In the genomic region with DNA sequence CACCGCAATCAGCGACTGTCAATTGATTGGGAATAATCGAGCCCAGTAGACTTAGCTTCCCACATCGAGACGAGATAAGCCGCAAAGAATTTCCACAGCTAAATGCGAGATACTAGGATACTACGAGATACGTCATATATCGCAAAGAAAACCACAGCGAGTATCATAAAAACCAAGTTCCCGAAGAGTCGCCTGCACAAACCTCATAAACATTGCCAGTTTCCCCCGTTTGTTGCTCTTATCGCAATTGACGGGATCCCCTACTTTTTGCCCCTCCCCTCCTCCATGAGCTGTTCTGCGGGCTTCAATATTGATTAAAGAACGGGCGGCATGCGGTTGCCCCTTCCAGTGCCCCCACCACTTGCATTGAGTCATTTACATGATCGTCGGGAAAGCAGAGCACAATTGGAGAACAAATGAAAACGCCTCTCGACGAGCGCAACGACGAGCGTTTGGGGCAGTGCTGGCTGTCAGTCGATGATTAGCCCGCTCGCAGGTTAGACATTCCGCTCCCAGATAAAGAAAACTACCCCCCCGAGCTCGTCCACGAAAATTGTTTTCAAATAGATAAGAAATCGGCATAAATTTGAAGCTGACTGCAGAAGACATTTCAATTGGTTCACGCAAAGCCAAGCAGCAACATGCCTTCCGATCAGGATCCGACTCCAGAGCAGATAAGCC, we compare ENCODE assay signal across 1 fruit fly cellular context.
TF ChIP-seq lines count a peak whose summit lies in the region.

CG32407 (plus strand) TSS at position 51 of the 681 bp plus-strand sequence.

TF ChIP-seq in whole organism, embryonic, 481 proteins besides CTCF, POLR2A, EP300 and RAD21 (continued from another document and continues in another):
- TF ChIP-seq CG8089 (GFP tag; optimal IDR thresholded peaks at IDR 0.05; lab: Kevin White, UChicago) (no peak), gem (tag; optimal IDR thresholded peaks at IDR 0.05; lab: Kevin White, UChicago) (peak; percentile 6), CG2116 (GFP tag; optimal IDR thresholded peaks at IDR 0.05; lab: Kevin White, UChicago) (no peak), CG5180 (GFP tag; optimal IDR thresholded peaks at IDR 0.05; lab: Kevin White, UChicago) (no peak), Gsc (GFP tag; IDR thresholded peaks at IDR 0.05; lab: Robert Waterston, UW) (no peak), gro (GFP tag; optimal IDR thresholded peaks at IDR 0.05; lab: Kevin White, UChicago) (no peak), CG1832 (GFP tag; optimal IDR thresholded peaks at IDR 0.05; lab: Kevin White, UChicago) (no peak), Xbp1 (GFP tag; optimal IDR thresholded peaks at IDR 0.05; lab: Kevin White, UChicago) (no peak), run (tag; optimal IDR thresholded peaks at IDR 0.05; lab: Kevin White, UChicago) (peak; percentile 58), CG12071 (GFP tag; optimal IDR thresholded peaks at IDR 0.05; lab: Kevin White, UChicago) (peak; percentile 9), org-1 (GFP tag; optimal IDR thresholded peaks at IDR 0.05; lab: Kevin White, UChicago) (no peak), Fer3 (tag; optimal IDR thresholded peaks at IDR 0.05; lab: Kevin White, UChicago) (no peak), Opbp (GFP tag; IDR thresholded peaks at IDR 0.05; lab: Robert Waterston, UW; ENCODE audit: partially characterized antibody) (0 out of 3 replicates have a peak, but pooled peaks have one; percentile 15), CG3726 (GFP tag; IDR thresholded peaks at IDR 0.05; lab: Robert Waterston, UW) (no peak), CG8944 (GFP tag; optimal IDR thresholded peaks at IDR 0.05; lab: Kevin White, UChicago) (no peak), CG12659 (GFP tag; optimal IDR thresholded peaks at IDR 0.05; lab: Kevin White, UChicago) (no peak), sqz (GFP tag; optimal IDR thresholded peaks at IDR 0.05; lab: Kevin White, UChicago) (peak; percentile 4), Hr39 (optimal IDR thresholded peaks at IDR 0.05; lab: Kevin White, UChicago) (no peak), CG10565 (GFP tag; optimal IDR thresholded peaks at IDR 0.05; lab: Kevin White, UChicago) (no peak), repo (GFP tag; optimal IDR thresholded peaks at IDR 0.05; lab: Kevin White, UChicago) (peak; percentile 2), pros (GFP tag; optimal IDR thresholded peaks at IDR 0.05; lab: Kevin White, UChicago) (peak; percentile 65), E2f1 (GFP tag; IDR thresholded peaks at IDR 0.05; lab: Robert Waterston, UW) (0 out of 2 replicates have a peak, but pooled peaks have one; percentile 23), CG16815 (GFP tag; optimal IDR thresholded peaks at IDR 0.05; lab: Kevin White, UChicago) (no peak), CG11093 (GFP tag; IDR thresholded peaks at IDR 0.05; lab: Robert Waterston, UW) (no peak), z (GFP tag; IDR thresholded peaks at IDR 0.05; lab: Robert Waterston, UW) (peak; percentile 85), Optix (GFP tag; IDR thresholded peaks at IDR 0.05; lab: Robert Waterston, UW) (0 out of 3 replicates have a peak, but pooled peaks have one; percentile 27), CG15073 (GFP tag; optimal IDR thresholded peaks at IDR 0.05; lab: Kevin White, UChicago) (no peak), Scr (GFP tag; IDR thresholded peaks at IDR 0.05; lab: Robert Waterston, UW; ENCODE audit: partially characterized antibody) (no peak), CG12942 (GFP tag; optimal IDR thresholded peaks at IDR 0.05; lab: Kevin White, UChicago) (no peak), Elba2 (GFP tag; optimal IDR thresholded peaks at IDR 0.05; lab: Kevin White, UChicago) (no peak), CG11398 (GFP tag; optimal IDR thresholded peaks at IDR 0.05; lab: Kevin White, UChicago) (no peak), tio (GFP tag; optimal IDR thresholded peaks at IDR 0.05; lab: Kevin White, UChicago) (no peak), pita (GFP tag; optimal IDR thresholded peaks at IDR 0.05; lab: Kevin White, UChicago) (no peak), Med (GFP tag; lab: Kevin White, UChicago) (peak; percentile 47), ro (GFP tag; IDR thresholded peaks at IDR 0.05; lab: Robert Waterston, UW) (no peak), Lhr (GFP tag; optimal IDR thresholded peaks at IDR 0.05; lab: Kevin White, UChicago) (no peak), nom (GFP tag; optimal IDR thresholded peaks at IDR 0.05; lab: Kevin White, UChicago) (no peak), Stat92E (GFP tag; optimal IDR thresholded peaks at IDR 0.05; lab: Kevin White, UChicago) (no peak), HLH3B (GFP tag; IDR thresholded peaks at IDR 0.05; lab: Robert Waterston, UW) (no peak), CG42726 (GFP tag; IDR thresholded peaks at IDR 0.05; lab: Robert Waterston, UW; ENCODE audit: partially characterized antibody) (no peak), ranshi (GFP tag; IDR thresholded peaks at IDR 0.05; lab: Robert Waterston, UW) (no peak), CG7839 (tag; optimal IDR thresholded peaks at IDR 0.05; lab: Kevin White, UChicago) (no peak), Dfd (GFP tag; optimal IDR thresholded peaks at IDR 0.05; lab: Kevin White, UChicago) (no peak), Aef1 (GFP tag; IDR thresholded peaks at IDR 0.05; lab: Robert Waterston, UW) (no peak), Hr78 (GFP tag; optimal IDR thresholded peaks at IDR 0.05; lab: Kevin White, UChicago) (peak in 1 of 2 experiments; percentile 4), exex (tag; optimal IDR thresholded peaks at IDR 0.05; lab: Kevin White, UChicago) (peak; percentile 58), hkb (optimal IDR thresholded peaks at IDR 0.05; lab: Kevin White, UChicago) (no peak), hkb (GFP tag; IDR thresholded peaks at IDR 0.05; lab: Robert Waterston, UW) (peak; percentile 13; the same call in 1 of the 2 replicates), Camta (GFP tag; optimal IDR thresholded peaks at IDR 0.05; lab: Kevin White, UChicago) (no peak), MESR4 (GFP tag; optimal IDR thresholded peaks at IDR 0.05; lab: Kevin White, UChicago) (no peak), CG13624 (GFP tag; optimal IDR thresholded peaks at IDR 0.05; lab: Kevin White, UChicago) (no peak), ERR (GFP tag; optimal IDR thresholded peaks at IDR 0.05; lab: Kevin White, UChicago) (no peak), CG1647 (GFP tag; optimal IDR thresholded peaks at IDR 0.05; lab: Kevin White, UChicago) (no peak), oc (tag; optimal IDR thresholded peaks at IDR 0.05; lab: Kevin White, UChicago) (no peak), CG15601 (tag; optimal IDR thresholded peaks at IDR 0.05; lab: Kevin White, UChicago) (peak; percentile 59), CG11560 (tag; IDR thresholded peaks at IDR 0.05; lab: Robert Waterston, UW) (no peak), sd (tag; optimal IDR thresholded peaks at IDR 0.05; lab: Kevin White, UChicago) (peak; percentile 84), zen2 (GFP tag; IDR thresholded peaks at IDR 0.05; lab: Robert Waterston, UW; ENCODE audit: partially characterized antibody) (no peak), sens-2 (GFP tag; IDR thresholded peaks at IDR 0.05; lab: Robert Waterston, UW) (peak; percentile 56; the same call in 1 of the 2 replicates), Hand (GFP tag; optimal IDR thresholded peaks at IDR 0.05; lab: Kevin White, UChicago) (no peak), cato (GFP tag; optimal IDR thresholded peaks at IDR 0.05; lab: Kevin White, UChicago; ENCODE audit: borderline replicate concordance) (no peak), ac (GFP tag; optimal IDR thresholded peaks at IDR 0.05; lab: Kevin White, UChicago) (no peak), CG10267 (tag; optimal IDR thresholded peaks at IDR 0.05; lab: Kevin White, UChicago) (no peak), kah (GFP tag; optimal IDR thresholded peaks at IDR 0.05; lab: Kevin White, UChicago) (no peak), HmgD (GFP tag; optimal IDR thresholded peaks at IDR 0.05; lab: Kevin White, UChicago) (no peak), CG14860 (GFP tag; IDR thresholded peaks at IDR 0.05; lab: Robert Waterston, UW; ENCODE audit: partially characterized antibody) (no peak), crc (GFP tag; optimal IDR thresholded peaks at IDR 0.05; lab: Kevin White, UChicago) (no peak), CG3281 (GFP tag; optimal IDR thresholded peaks at IDR 0.05; lab: Kevin White, UChicago) (no peak), h (optimal IDR thresholded peaks at IDR 0.05; lab: Kevin White, UChicago) (no peak), CG12769 (tag; optimal IDR thresholded peaks at IDR 0.05; lab: Kevin White, UChicago) (peak; percentile 45), CG14965 (GFP tag; optimal IDR thresholded peaks at IDR 0.05; lab: Kevin White, UChicago; ENCODE audit: borderline replicate concordance) (no peak), CG34224 (GFP tag; IDR thresholded peaks at IDR 0.05; lab: Robert Waterston, UW; ENCODE audit: partially characterized antibody) (no peak), Bdp1 (GFP tag; optimal IDR thresholded peaks at IDR 0.05; lab: Kevin White, UChicago) (no peak), lola (GFP tag; optimal IDR thresholded peaks at IDR 0.05; lab: Kevin White, UChicago) (no peak), CG4617 (GFP tag; optimal IDR thresholded peaks at IDR 0.05; lab: Kevin White, UChicago; ENCODE audit: borderline replicate concordance) (no peak), CG18619 (GFP tag; optimal IDR thresholded peaks at IDR 0.05; lab: Kevin White, UChicago) (no peak), CG12104 (GFP tag; optimal IDR thresholded peaks at IDR 0.05; lab: Kevin White, UChicago) (no peak), crol (GFP tag; IDR thresholded peaks at IDR 0.05; lab: Robert Waterston, UW) (peak; percentile 96), Doc2 (GFP tag; IDR thresholded peaks at IDR 0.05; lab: Robert Waterston, UW) (no peak), toy (GFP tag; IDR thresholded peaks at IDR 0.05; lab: Robert Waterston, UW) (no peak), dmrt99B (tag; optimal IDR thresholded peaks at IDR 0.05; lab: Kevin White, UChicago) (no peak), CG11247 (GFP tag; IDR thresholded peaks at IDR 0.05; lab: Robert Waterston, UW) (no peak), D19A (tag; optimal IDR thresholded peaks at IDR 0.05; lab: Kevin White, UChicago) (no peak), ewg (GFP tag; optimal IDR thresholded peaks at IDR 0.05; lab: Kevin White, UChicago) (no peak), Eip74EF (GFP tag; optimal IDR thresholded peaks at IDR 0.05; lab: Kevin White, UChicago) (no peak), esg (GFP tag; conservative IDR thresholded peaks at IDR 0.05; lab: Robert Waterston, UW) (no peak), HmgZ (tag; optimal IDR thresholded peaks at IDR 0.05; lab: Kevin White, UChicago) (peak; percentile 19), danr (GFP tag; IDR thresholded peaks at IDR 0.05; lab: Robert Waterston, UW) (no peak), Abd-B (GFP tag; optimal IDR thresholded peaks at IDR 0.05; lab: Kevin White, UChicago) (no peak), wdn (GFP tag; IDR thresholded peaks at IDR 0.05; lab: Robert Waterston, UW) (no peak), knrl (GFP tag; IDR thresholded peaks at IDR 0.05; lab: Robert Waterston, UW; ENCODE audit: partially characterized antibody) (no peak), zfh1 (GFP tag; IDR thresholded peaks at IDR 0.05; lab: Robert Waterston, UW) (no peak), CG6175 (GFP tag; IDR thresholded peaks at IDR 0.05; lab: Robert Waterston, UW) (no peak), CG13296 (GFP tag; optimal IDR thresholded peaks at IDR 0.05; lab: Kevin White, UChicago) (no peak), dm (GFP tag; optimal IDR thresholded peaks at IDR 0.05; lab: Kevin White, UChicago) (peak; percentile 4), CG30020 (tag; optimal IDR thresholded peaks at IDR 0.05; lab: Kevin White, UChicago) (no peak), CG9609 (GFP tag; optimal IDR thresholded peaks at IDR 0.05; lab: Kevin White, UChicago) (no peak), zen (tag; optimal IDR thresholded peaks at IDR 0.05; lab: Kevin White, UChicago) (no peak), CG9727 (GFP tag; optimal IDR thresholded peaks at IDR 0.05; lab: Kevin White, UChicago) (no peak), CG17802 (tag; optimal IDR thresholded peaks at IDR 0.05; lab: Kevin White, UChicago) (no peak), eve (GFP tag; optimal IDR thresholded peaks at IDR 0.05; lab: Kevin White, UChicago) (no peak), tup (GFP tag; optimal IDR thresholded peaks at IDR 0.05; lab: Kevin White, UChicago) (no peak), CG32532 (GFP tag; IDR thresholded peaks at IDR 0.05; lab: Robert Waterston, UW) (no peak), CG18476 (GFP tag; optimal IDR thresholded peaks at IDR 0.05; lab: Kevin White, UChicago) (no peak), CG13894 (tag; optimal IDR thresholded peaks at IDR 0.05; lab: Kevin White, UChicago) (no peak), CG6254 (GFP tag; optimal IDR thresholded peaks at IDR 0.05; lab: Kevin White, UChicago) (no peak), CG12744 (GFP tag; optimal IDR thresholded peaks at IDR 0.05; lab: Kevin White, UChicago) (no peak), onecut (GFP tag; IDR thresholded peaks at IDR 0.05; lab: Robert Waterston, UW) (peak; percentile 45; the same call in 1 of the 2 replicates), CG18599 (GFP tag; optimal IDR thresholded peaks at IDR 0.05; lab: Kevin White, UChicago) (peak; percentile 3), Oli (tag; optimal IDR thresholded peaks at IDR 0.05; lab: Kevin White, UChicago) (no peak), CG4730 (GFP tag; IDR thresholded peaks at IDR 0.05; lab: Robert Waterston, UW) (no peak), lab (GFP tag; optimal IDR thresholded peaks at IDR 0.05; lab: Kevin White, UChicago) (peak; percentile 44), Chrac-16 (GFP tag; optimal IDR thresholded peaks at IDR 0.05; lab: Kevin White, UChicago) (no peak), odd (GFP tag; optimal IDR thresholded peaks at IDR 0.05; lab: Kevin White, UChicago) (no peak), scrt (GFP tag; optimal IDR thresholded peaks at IDR 0.05; lab: Kevin White, UChicago) (no peak), NfI (GFP tag; optimal IDR thresholded peaks at IDR 0.05; lab: Kevin White, UChicago) (no peak), CG18262 (tag; optimal IDR thresholded peaks at IDR 0.05; lab: Kevin White, UChicago) (peak; percentile 17), Dip3 (GFP tag; optimal IDR thresholded peaks at IDR 0.05; lab: Kevin White, UChicago) (no peak), CG17612 (GFP tag; IDR thresholded peaks at IDR 0.05; lab: Robert Waterston, UW) (no peak), pfk (GFP tag; optimal IDR thresholded peaks at IDR 0.05; lab: Kevin White, UChicago) (no peak), Ravus (GFP tag; IDR thresholded peaks at IDR 0.05; lab: Robert Waterston, UW) (no peak), ken (GFP tag; IDR thresholded peaks at IDR 0.05; lab: Robert Waterston, UW) (no peak), CG6791 (GFP tag; IDR thresholded peaks at IDR 0.05; lab: Robert Waterston, UW; ENCODE audit: partially characterized antibody) (no peak), CG6854 (GFP tag; optimal IDR thresholded peaks at IDR 0.05; lab: Kevin White, UChicago) (no peak), chinmo (GFP tag; IDR thresholded peaks at IDR 0.05; lab: Robert Waterston, UW; ENCODE audit: partially characterized antibody) (peak; percentile 88; the same call in 3 of the 4 replicates), Six4 (GFP tag; optimal IDR thresholded peaks at IDR 0.05; lab: Kevin White, UChicago) (no peak), p53 (GFP tag; optimal IDR thresholded peaks at IDR 0.05; lab: Kevin White, UChicago) (no peak)
